Worm (Caenorhabditis elegans): ENCODE data around the gene C44H9.6.

DNA sequence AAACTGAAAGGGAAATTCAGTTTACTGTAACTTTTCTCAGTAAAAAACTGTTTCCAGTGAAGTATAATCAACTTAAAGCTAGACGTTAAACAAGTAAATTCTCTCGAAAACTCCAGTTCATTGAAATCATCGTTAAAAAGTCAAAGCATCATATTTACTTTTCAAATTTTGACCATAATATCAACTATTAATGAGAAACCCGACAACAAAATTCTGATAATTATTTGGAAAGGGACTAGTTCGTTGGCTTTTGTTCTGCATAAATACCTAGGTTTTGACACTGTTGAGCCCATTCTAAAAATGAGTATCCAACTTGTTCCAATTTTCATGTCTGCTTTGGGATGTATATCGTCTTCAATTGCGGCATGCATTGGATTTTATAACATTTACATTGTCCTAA is 39.0 kb downstream of the C44H9.6 start, which contains the start of gene ZC443.7:
- TF ChIP-seq unc-39 (tag; optimal IDR thresholded peaks at IDR 0.05), result no peak
- TF ChIP-seq F13H6.1 (tag; optimal IDR thresholded peaks at IDR 0.05), result no peak
- no peak for TF ChIP-seq crh-2 (tag; optimal IDR thresholded peaks at IDR 0.05)
- no peak for TF ChIP-seq mdl-1 (tag; optimal IDR thresholded peaks at IDR 0.05)
- TF ChIP-seq elt-3 (tag; optimal IDR thresholded peaks at IDR 0.05), result no peak
- no peak for TF ChIP-seq ztf-11 (tag; optimal IDR thresholded peaks at IDR 0.05)
- TF ChIP-seq lsy-2 (tag; optimal IDR thresholded peaks at IDR 0.05), result no peak
- no peak for TF ChIP-seq elt-1 (tag; optimal IDR thresholded peaks at IDR 0.05)
- TF ChIP-seq sma-3 (GFP tag; optimal IDR thresholded peaks at IDR 0.05), result no peak
- TF ChIP-seq nhr-6 (tag; optimal IDR thresholded peaks at IDR 0.05), result no peak
- TF ChIP-seq nhr-12 (tag; optimal IDR thresholded peaks at IDR 0.05), result no peak
- TF ChIP-seq fos-1 (tag; optimal IDR thresholded peaks at IDR 0.05), result no peak
- TF ChIP-seq snpc-4 (tag; optimal IDR thresholded peaks at IDR 0.05), result no peak
